Fruit fly (Drosophila melanogaster) whole organism, prepupa: Measurements from ENCODE around the gene RpL7A.

Source experiments
- Blimp-1 ChIP-seq: fragments of 200-800 bp; sonication (Bioruptor generic); optimal IDR thresholded peaks from 3 replicates; lab custom pipeline; 2017; ENCODE audit warnings: missing biosample characterization, missing genetic modification characterization, mild to moderate bottlenecking, moderate library complexity, missing genetic modification reagents
- CG10631 ChIP-seq: fragments of 200-800 bp; sonication (Bioruptor generic); optimal IDR thresholded peaks from 2 replicates; lab custom pipeline; 2016; ENCODE audit warnings: missing biosample characterization, missing genetic modification characterization
- CG10669 ChIP-seq: fragments of 200-800 bp; sonication (Bioruptor generic); optimal IDR thresholded peaks from 3 replicates; lab custom pipeline; 2018; ENCODE audit warnings: missing biosample characterization, mild to moderate bottlenecking, missing genetic modification characterization, moderate library complexity
- CG11294 ChIP-seq: fragments of 200-800 bp; sonication (Bioruptor generic); IDR thresholded peaks from 2 replicates; pipeline ENCODE4 v1.3.6; 2022; ENCODE audit warnings: missing biosample characterization, missing genetic modification characterization
- CG15336 ChIP-seq: fragments of 200-800 bp; sonication (Bioruptor generic); IDR thresholded peaks from 2 replicates; pipeline ENCODE4 v1.3.6; 2022; ENCODE audit warnings: missing biosample characterization, missing genetic modification characterization
- CG3032 ChIP-seq: fragments of 200-800 bp; optimal IDR thresholded peaks from 2 replicates; lab custom pipeline; 2019; ENCODE audit warnings: missing biosample characterization, mild to moderate bottlenecking, missing genetic modification characterization, moderate library complexity
- CG31627 ChIP-seq: fragments of 200-800 bp; sonication (Bioruptor generic); optimal IDR thresholded peaks from 3 replicates; lab custom pipeline; 2016; ENCODE audit warnings: missing biosample characterization, missing genetic modification characterization
- CG34406 ChIP-seq: fragments of 200-800 bp; sonication (Bioruptor generic); optimal IDR thresholded peaks from 3 replicates; lab custom pipeline; 2016; ENCODE audit warnings: missing biosample characterization, missing genetic modification characterization
- CG3919 ChIP-seq: fragments of 200-800 bp; sonication (Bioruptor generic); optimal IDR thresholded peaks from 3 replicates; lab custom pipeline; 2016; ENCODE audit warnings: missing biosample characterization, missing genetic modification characterization
- CG4318 ChIP-seq: fragments of 200-800 bp; sonication (Bioruptor generic); optimal IDR thresholded peaks from 3 replicates; lab custom pipeline; 2017; ENCODE audit warnings: missing biosample characterization, mild to moderate bottlenecking, missing genetic modification characterization
- CG6163 ChIP-seq: fragments of 200-800 bp; sonication (Bioruptor generic); IDR thresholded peaks from 3 replicates; pipeline ENCODE4 v1.3.6; 2022; ENCODE audit warnings: missing biosample characterization, missing genetic modification characterization
- CG6792 ChIP-seq: fragments of 200-800 bp; sonication (Bioruptor generic); optimal IDR thresholded peaks from 3 replicates; lab custom pipeline; 2016; ENCODE audit warnings: missing biosample characterization, missing genetic modification characterization
- CG6808 ChIP-seq: fragments of 200-800 bp; sonication (Bioruptor generic); optimal IDR thresholded peaks from 3 replicates; lab custom pipeline; 2017; ENCODE audit warnings: missing biosample characterization, missing genetic modification characterization, mild to moderate bottlenecking, moderate library complexity, missing genetic modification reagents
- CG6854 ChIP-seq: fragments of 200-800 bp; sonication (Bioruptor generic); optimal IDR thresholded peaks from 2 replicates; lab custom pipeline; 2017; ENCODE audit warnings: missing biosample characterization, mild to moderate bottlenecking, missing genetic modification characterization
- CG7368 ChIP-seq: fragments of 200-800 bp; sonication (Bioruptor generic); optimal IDR thresholded peaks from 3 replicates; lab custom pipeline; 2016; ENCODE audit warnings: missing biosample characterization, missing genetic modification characterization
- CG8119 ChIP-seq: fragments of 200-800 bp; sonication (Bioruptor generic); IDR thresholded peaks from 3 replicates; pipeline ENCODE4 v1.3.6; 2022; ENCODE audit warnings: missing biosample characterization, missing genetic modification characterization
- CG8632 ChIP-seq: fragments of 200-800 bp; sonication (Bioruptor generic); optimal IDR thresholded peaks from 3 replicates; lab custom pipeline; 2016; ENCODE audit warnings: missing biosample characterization, missing genetic modification characterization
- CG9139 ChIP-seq: fragments of 200-800 bp; sonication (Bioruptor generic); optimal IDR thresholded peaks from 3 replicates; lab custom pipeline; 2017; ENCODE audit warnings: missing biosample characterization, mild to moderate bottlenecking, missing genetic modification characterization
- Eip75B ChIP-seq: fragments of 200-800 bp; sonication (Bioruptor generic); optimal IDR thresholded peaks from 3 replicates; lab custom pipeline; 2016; ENCODE audit warnings: missing biosample characterization, missing genetic modification characterization
- Eip78C ChIP-seq: fragments of 200-800 bp; sonication (Bioruptor generic); peaks from one replicate; lab custom pipeline; 2016; ENCODE audit warnings: missing biosample characterization, missing genetic modification characterization
- Ets96B ChIP-seq: fragments of 200-800 bp; optimal IDR thresholded peaks from 2 replicates; lab custom pipeline; 2019; ENCODE audit warnings: missing biosample characterization, mild to moderate bottlenecking, missing genetic modification characterization, moderate library complexity
- Gug ChIP-seq: fragments of 200-800 bp; sonication (Bioruptor generic); IDR thresholded peaks from 2 replicates; pipeline ENCODE4 v1.3.6; 2022; ENCODE audit warnings: missing biosample characterization, missing genetic modification characterization
- Hr38 ChIP-seq: sonication (Bioruptor generic); optimal IDR thresholded peaks from 2 replicates; lab custom pipeline; 2016; ENCODE audit warnings: missing biosample characterization, missing genetic modification characterization
- Hr39 ChIP-seq: fragments of 200-800 bp; sonication (Bioruptor generic); optimal IDR thresholded peaks from 2 replicates; lab custom pipeline; 2016; ENCODE audit warnings: missing biosample characterization, missing genetic modification characterization
- Hr4 ChIP-seq: fragments of 200-800 bp; sonication (Bioruptor generic); optimal IDR thresholded peaks from 3 replicates; lab custom pipeline; 2016; ENCODE audit warnings: missing biosample characterization, missing genetic modification characterization
- Lpt ChIP-seq: fragments of 200-800 bp; sonication (Bioruptor generic); optimal IDR thresholded peaks from 3 replicates; lab custom pipeline; 2016; ENCODE audit warnings: missing biosample characterization, missing genetic modification characterization
- Met ChIP-seq: fragments of 200-800 bp; sonication (Bioruptor generic); optimal IDR thresholded peaks from 3 replicates; lab custom pipeline; 2016; ENCODE audit warnings: missing biosample characterization, missing genetic modification characterization
- Smox ChIP-seq: fragments of 200-800 bp; sonication (Bioruptor generic); optimal IDR thresholded peaks from 3 replicates; lab custom pipeline; 2016; ENCODE audit warnings: missing biosample characterization, missing genetic modification characterization
- Sox14 ChIP-seq: fragments of 200-800 bp; sonication (Bioruptor generic); optimal IDR thresholded peaks from 3 replicates; lab custom pipeline; 2016; ENCODE audit warnings: missing biosample characterization, missing genetic modification characterization
- Sox15 ChIP-seq: fragments of 200-800 bp; sonication (Bioruptor generic); optimal IDR thresholded peaks from 3 replicates; lab custom pipeline; 2016; ENCODE audit warnings: missing biosample characterization, missing genetic modification characterization
- acj6 ChIP-seq: fragments of 200-800 bp; sonication (Bioruptor generic); optimal IDR thresholded peaks from 3 replicates; lab custom pipeline; 2016; ENCODE audit warnings: missing biosample characterization, missing genetic modification characterization
- cyc ChIP-seq: fragments of 200-800 bp; sonication (Bioruptor generic); optimal IDR thresholded peaks from 3 replicates; lab custom pipeline; 2016; ENCODE audit warnings: missing biosample characterization, missing genetic modification characterization
- dsx ChIP-seq: fragments of 200-800 bp; optimal IDR thresholded peaks from 3 replicates; lab custom pipeline; 2019; ENCODE audit warnings: missing biosample characterization, mild to moderate bottlenecking, missing genetic modification characterization, moderate library complexity; ENCODE audit not compliant: poor library complexity, severe bottlenecking
- eg ChIP-seq: fragments of 200-800 bp; sonication (Bioruptor generic); IDR thresholded peaks from 3 replicates; pipeline ENCODE4 v1.3.6; 2022; ENCODE audit warnings: missing biosample characterization, missing genetic modification characterization
- esn ChIP-seq: fragments of 200-800 bp; sonication (Bioruptor generic); optimal IDR thresholded peaks from 2 replicates; lab custom pipeline; 2016; ENCODE audit warnings: missing biosample characterization, mild to moderate bottlenecking, missing genetic modification characterization, moderate library complexity
- fd59A ChIP-seq: fragments of 200-800 bp; sonication (Bioruptor generic); optimal IDR thresholded peaks from 2 replicates; lab custom pipeline; 2017; ENCODE audit warnings: missing biosample characterization, mild to moderate bottlenecking, missing genetic modification characterization, missing genetic modification reagents
- fd85E ChIP-seq: fragments of 200-800 bp; sonication (Bioruptor generic); optimal IDR thresholded peaks from 3 replicates; lab custom pipeline; 2016; ENCODE audit warnings: missing biosample characterization, missing genetic modification characterization
- lz ChIP-seq: fragments of 200-800 bp; sonication (Bioruptor generic); optimal IDR thresholded peaks from 3 replicates; lab custom pipeline; 2016; ENCODE audit warnings: missing biosample characterization, missing genetic modification characterization
- net ChIP-seq: fragments of 200-800 bp; sonication (Bioruptor generic); optimal IDR thresholded peaks from 3 replicates; lab custom pipeline; 2016; ENCODE audit warnings: missing biosample characterization, missing genetic modification characterization
- pdm3 ChIP-seq: fragments of 200-800 bp; sonication (Bioruptor generic); optimal IDR thresholded peaks from 3 replicates; lab custom pipeline; 2016; ENCODE audit warnings: missing biosample characterization, missing genetic modification characterization
- salr ChIP-seq, 2 experiments: fragments of 200-800 bp; sonication (Bioruptor generic); optimal IDR thresholded peaks; 3 replicates each; lab custom pipeline; 2016 to 2018; ENCODE audit warnings: missing biosample characterization in 2 of 2, missing genetic modification characterization in 2 of 2, mild to moderate bottlenecking in 1 of 2
- ss ChIP-seq, 2 experiments: fragments of 200-800 bp; sonication (Bioruptor generic); optimal IDR thresholded peaks; 2 replicates in 1 of 2; 3 replicates in 1 of 2; lab custom pipeline; 2017 to 2018; ENCODE audit warnings: mild to moderate bottlenecking in 2 of 2, missing biosample characterization in 2 of 2, missing genetic modification characterization in 2 of 2, moderate library complexity in 1 of 2
- svp ChIP-seq: fragments of 200-800 bp; sonication (Bioruptor generic); peaks from one replicate; lab custom pipeline; 2016; ENCODE audit warnings: missing biosample characterization, missing genetic modification characterization
- topi ChIP-seq: fragments of 200-800 bp; sonication (Bioruptor generic); optimal IDR thresholded peaks from 3 replicates; lab custom pipeline; 2016; ENCODE audit warnings: missing biosample characterization, missing genetic modification characterization
- vri ChIP-seq: fragments of 200-800 bp; sonication (Bioruptor generic); optimal IDR thresholded peaks from 3 replicates; lab custom pipeline; 2016; ENCODE audit warnings: missing biosample characterization, mild to moderate bottlenecking, missing genetic modification characterization

RpL7A gene

dm6 chrX:6540215-6540821, 7.2 kb upstream of the RpL7A start, which contains the start of gene CG34417 (continued):
- TF ChIP-seq fd59A (peak; percentile 78), lz (GFP tag; lab: Kevin White, UChicago) (peak; percentile 81), esn (GFP tag; lab: Kevin White, UChicago) (peak; percentile 87), CG10631 (GFP tag; lab: Kevin White, UChicago) (peak; percentile 75), acj6 (GFP tag; lab: Kevin White, UChicago) (peak; percentile 82), net (GFP tag; lab: Kevin White, UChicago) (peak; percentile 68), CG8119 (peak; percentile 85), CG34406 (peak; percentile 76), CG6163 (GFP tag; lab: Robert Waterston, UW) (peak; percentile 66; the same call in 1 of the 3 replicates), Hr39 (GFP tag; lab: Kevin White, UChicago) (peak; percentile 74), CG8632 (GFP tag; lab: Kevin White, UChicago) (peak; percentile 76), Gug (GFP tag; lab: Robert Waterston, UW) (peak; percentile 40), svp (GFP tag; lab: Kevin White, UChicago) (peak; percentile 91), eg (peak; percentile 58; the same call in 2 of the 3 replicates), fd85E (GFP tag; lab: Kevin White, UChicago) (peak; percentile 45), Met (GFP tag; lab: Kevin White, UChicago) (peak; percentile 85), Sox14 (GFP tag; lab: Kevin White, UChicago) (peak; percentile 77), CG10669 (peak; percentile 76), pdm3 (GFP tag; lab: Kevin White, UChicago) (peak; percentile 84), Ets96B (tag; lab: Kevin White, UChicago) (peak; percentile 71), CG6808 (GFP tag; lab: Kevin White, UChicago) (peak; percentile 84), salr (GFP tag; optimal IDR thresholded peaks at IDR 0.05; lab: Kevin White, UChicago) (peak; percentile 44 to 76), topi (peak; percentile 77), CG3919 (GFP tag; lab: Kevin White, UChicago) (peak; percentile 80)

- TF ChIP-seq CG15336 (GFP tag; lab: Robert Waterston, UW) (no peak; the same call in 1 of the 2 replicates), Eip75B (no peak), ss (GFP tag; optimal IDR thresholded peaks at IDR 0.05; lab: Kevin White, UChicago) (peak in 1 of 2 experiments; percentile 23), Sox15 (GFP tag; lab: Kevin White, UChicago) (no peak), dsx (GFP tag; lab: Kevin White, UChicago) (no peak), CG6163 (GFP tag; lab: Robert Waterston, UW) (no peak), Hr39 (GFP tag; lab: Kevin White, UChicago) (no peak), CG10669 (no peak), CG8119 (no peak), Blimp-1 (GFP tag; lab: Kevin White, UChicago) (no peak), Met (GFP tag; lab: Kevin White, UChicago) (no peak), Eip78C (peak; percentile 84), CG3919 (GFP tag; lab: Kevin White, UChicago) (no peak), Lpt (GFP tag; lab: Kevin White, UChicago) (no peak), CG8632 (GFP tag; lab: Kevin White, UChicago) (no peak), acj6 (GFP tag; lab: Kevin White, UChicago) (no peak), fd85E (GFP tag; lab: Kevin White, UChicago) (no peak), Ets96B (tag; lab: Kevin White, UChicago) (no peak), vri (no peak), salr (GFP tag; optimal IDR thresholded peaks at IDR 0.05; lab: Kevin White, UChicago) (no peak), Smox (GFP tag; lab: Kevin White, UChicago) (no peak), CG34406 (no peak), Hr38 (no peak), Hr4 (no peak), CG10631 (GFP tag; lab: Kevin White, UChicago) (no peak), CG9139 (GFP tag; lab: Kevin White, UChicago) (no peak), CG6792 (GFP tag; lab: Kevin White, UChicago) (no peak), CG11294 (GFP tag; lab: Robert Waterston, UW) (no peak), Sox14 (GFP tag; lab: Kevin White, UChicago) (peak; percentile 32), cyc (GFP tag; lab: Kevin White, UChicago) (no peak), pdm3 (GFP tag; lab: Kevin White, UChicago) (no peak), CG7368 (GFP tag; lab: Kevin White, UChicago) (no peak), lz (GFP tag; lab: Kevin White, UChicago) (no peak), CG3032 (no peak), Gug (GFP tag; lab: Robert Waterston, UW) (no peak), CG4318 (GFP tag; lab: Kevin White, UChicago) (no peak), topi (no peak), svp (GFP tag; lab: Kevin White, UChicago) (peak; percentile 47), CG31627 (GFP tag; lab: Kevin White, UChicago) (no peak), CG6854 (peak; percentile 46), esn (GFP tag; lab: Kevin White, UChicago) (no peak)
Observed at dm6 chrX:6533836-6534357, 749 bp upstream of the RpL7A start, which contains the start of gene dx. dx (plus strand) TSS chrX:6533999.
